Worm (Caenorhabditis elegans) whole organism, early embryonic: ENCODE results near the gene acl-7.

Experiments
- B0310.2 ChIP-seq: sonication (generic microtip); optimal IDR thresholded peaks from 2 replicates; lab custom pipeline; 2016; ENCODE audit warnings: mild to moderate bottlenecking, missing genetic modification characterization, missing compliant biosample characterization
- F13C5.2 ChIP-seq: sonication (generic microtip); optimal IDR thresholded peaks from 2 replicates; lab custom pipeline; 2017; ENCODE audit warnings: mild to moderate bottlenecking, missing genetic modification characterization, inconsistent platforms, missing compliant biosample characterization
- aly-1 ChIP-seq: sonication (generic microtip); optimal IDR thresholded peaks from 2 replicates; lab custom pipeline; 2016; ENCODE audit warnings: missing genetic modification characterization, missing compliant biosample characterization
- ama-1 ChIP-seq: fragments of 150-350 bp; optimal IDR thresholded peaks from 2 replicates; lab custom pipeline; 2014
- ceh-13 ChIP-seq: fragments of 200-800 bp; sonication (Bioruptor generic); optimal IDR thresholded peaks from 2 replicates; lab custom pipeline; 2018; ENCODE audit warnings: mild to moderate bottlenecking, missing genetic modification characterization, missing compliant biosample characterization
- ceh-36 ChIP-seq: sonication (generic microtip); optimal IDR thresholded peaks from 2 replicates; lab custom pipeline; 2016; ENCODE audit warnings: missing genetic modification characterization, inconsistent platforms, missing compliant biosample characterization
- ets-7 ChIP-seq: sonication (generic microtip); optimal IDR thresholded peaks from 2 replicates; lab custom pipeline; 2016; ENCODE audit warnings: missing genotype, missing genetic modification characterization, missing compliant biosample characterization
- flt-1 ChIP-seq: fragments of 200-800 bp; sonication (Bioruptor generic); IDR thresholded peaks from 2 replicates; pipeline ENCODE4 v1.3.6; 2022; ENCODE audit warnings: missing genetic modification characterization, missing compliant biosample characterization
- hmbx-1 ChIP-seq: sonication (generic microtip); optimal IDR thresholded peaks from 2 replicates; lab custom pipeline; 2016; ENCODE audit warnings: mild to moderate bottlenecking, missing genetic modification characterization, missing compliant biosample characterization
- hmg-4 ChIP-seq: fragments of 200-800 bp; sonication (Bioruptor generic); optimal IDR thresholded peaks from 2 replicates; lab custom pipeline; 2018; ENCODE audit warnings: mild to moderate bottlenecking, missing genetic modification characterization, missing compliant biosample characterization
- hnd-1 ChIP-seq: sonication (generic microtip); optimal IDR thresholded peaks from 2 replicates; lab custom pipeline; 2016; ENCODE audit warnings: missing genetic modification characterization, missing compliant biosample characterization
- pes-1 ChIP-seq: fragments of 200-800 bp; sonication (Bioruptor generic); IDR thresholded peaks from 2 replicates; pipeline ENCODE4 v1.3.6; 2022; ENCODE audit warnings: missing genetic modification reagents, missing genetic modification characterization, missing compliant biosample characterization
- scrt-1 ChIP-seq: fragments of 200-800 bp; sonication (Bioruptor generic); IDR thresholded peaks from 2 replicates; pipeline ENCODE4 v1.3.6; 2022; ENCODE audit warnings: missing genetic modification characterization, missing compliant biosample characterization
- sea-1 ChIP-seq: fragments of 200-800 bp; sonication (Bioruptor generic); conservative IDR thresholded peaks from 2 replicates; pipeline ENCODE4 v1.3.6; 2022; ENCODE audit warnings: missing genetic modification characterization, missing compliant biosample characterization
- tbx-11 ChIP-seq: fragments of 200-800 bp; sonication (Bioruptor generic); IDR thresholded peaks from 2 replicates; pipeline ENCODE4 v1.3.6; 2022; ENCODE audit warnings: missing genetic modification characterization, missing compliant biosample characterization
- tbx-37 ChIP-seq: fragments of 200-800 bp; sonication (Bioruptor generic); conservative IDR thresholded peaks from 2 replicates; pipeline ENCODE4 v1.3.6; 2022; ENCODE audit warnings: missing genetic modification reagents, missing genetic modification characterization, missing compliant biosample characterization
- tra-4 ChIP-seq: sonication (generic microtip); optimal IDR thresholded peaks from 2 replicates; lab custom pipeline; 2017; ENCODE audit warnings: missing genetic modification characterization, missing compliant biosample characterization

Gene acl-7

ce11 chrII:12808746-12809145, 7.5 kb downstream of the acl-7 start:
- TF ChIP-seq ceh-13: no peak

ce11 chrII:12806602-12807182, 9.6 kb downstream of the acl-7 start, which contains the start of gene spds-1:
TSS of gene spds-1 (plus strand) at chrII:12806899.
- no peak for TF ChIP-seq tra-4 (tag; lab: Kevin White, UChicago)
- no peak for TF ChIP-seq tbx-11 (GFP tag; lab: Robert Waterston, UW)
- no peak for TF ChIP-seq flt-1
- no peak for TF ChIP-seq hmg-4 (GFP tag; lab: Kevin White, UChicago)
- TF ChIP-seq ama-1: no peak
- TF ChIP-seq tbx-37: no peak
- TF ChIP-seq ceh-13: no peak
- no peak for TF ChIP-seq B0310.2 (tag; lab: Kevin White, UChicago)
- no peak for TF ChIP-seq scrt-1 (GFP tag; lab: Robert Waterston, UW)
- TF ChIP-seq aly-1: no peak

- TF ChIP-seq tra-4 (tag; lab: Kevin White, UChicago): no peak
- no peak for TF ChIP-seq hmg-4 (GFP tag; lab: Kevin White, UChicago)
- no peak for TF ChIP-seq tbx-37
- no peak for TF ChIP-seq hmbx-1
- TF ChIP-seq ceh-13: no peak
- TF ChIP-seq flt-1: no peak
- TF ChIP-seq ets-7 (tag; lab: Kevin White, UChicago): no peak
- TF ChIP-seq ceh-36 (tag; lab: Kevin White, UChicago): no peak
- no peak for TF ChIP-seq tbx-11 (GFP tag; lab: Robert Waterston, UW)
- no peak for TF ChIP-seq pes-1
Observed at ce11 chrII:12805765-12806384, 10.4 kb downstream of the acl-7 start.

ce11 chrII:12805161-12805560, 11.1 kb downstream of the acl-7 start, which contains the start of the genes Y46G5A.18 and Y46G5A.47:
TSS of gene Y46G5A.18 (minus strand) at chrII:12805261.
TSS of gene Y46G5A.47 (minus strand) at chrII:12805306.
- TF ChIP-seq scrt-1 (GFP tag; lab: Robert Waterston, UW) (no peak), tra-4 (tag; lab: Kevin White, UChicago) (no peak), tbx-37 (no peak), ceh-36 (tag; lab: Kevin White, UChicago) (no peak)

- TF ChIP-seq tra-4 (tag; lab: Kevin White, UChicago) (no peak), flt-1 (no peak), hnd-1 (no peak), ceh-13 (no peak), ama-1 (no peak), F13C5.2 (tag; lab: Kevin White, UChicago) (no peak), hmg-4 (GFP tag; lab: Kevin White, UChicago) (no peak), tbx-11 (GFP tag; lab: Robert Waterston, UW) (no peak), sea-1 (no peak), tbx-37 (no peak), ceh-36 (tag; lab: Kevin White, UChicago) (no peak), ets-7 (tag; lab: Kevin White, UChicago) (no peak), hmbx-1 (no peak), pes-1 (no peak), scrt-1 (GFP tag; lab: Robert Waterston, UW) (no peak), aly-1 (no peak), B0310.2 (tag; lab: Kevin White, UChicago) (no peak)
Observed at ce11 chrII:12799927-12800522, 16.2 kb downstream of the acl-7 start.

ce11 chrII:12799364-12799763, 16.9 kb downstream of the acl-7 start:
- TF ChIP-seq ceh-36 (tag; lab: Kevin White, UChicago): no peak
- no peak for TF ChIP-seq pes-1

ce11 chrII:12798814-12799213, 17.4 kb downstream of the acl-7 start:
- TF ChIP-seq hmg-4 (GFP tag; lab: Kevin White, UChicago) (no peak), F13C5.2 (tag; lab: Kevin White, UChicago) (no peak), B0310.2 (tag; lab: Kevin White, UChicago) (no peak), aly-1 (no peak), ceh-13 (no peak), scrt-1 (GFP tag; lab: Robert Waterston, UW) (no peak), tra-4 (tag; lab: Kevin White, UChicago) (no peak), ceh-36 (tag; lab: Kevin White, UChicago) (no peak), tbx-37 (no peak), hnd-1 (no peak), pes-1 (no peak), sea-1 (no peak), ama-1 (no peak), ets-7 (tag; lab: Kevin White, UChicago) (no peak), flt-1 (no peak), tbx-11 (GFP tag; lab: Robert Waterston, UW) (no peak), hmbx-1 (no peak)

ce11 chrII:12797211-12797794, 19.0 kb downstream of the acl-7 start:
- TF ChIP-seq ceh-13: no peak
- TF ChIP-seq ceh-36 (tag; lab: Kevin White, UChicago): no peak
- TF ChIP-seq tra-4 (tag; lab: Kevin White, UChicago): no peak
- no peak for TF ChIP-seq ama-1
- TF ChIP-seq tbx-37: no peak
- TF ChIP-seq scrt-1 (GFP tag; lab: Robert Waterston, UW): no peak
- TF ChIP-seq F13C5.2 (tag; lab: Kevin White, UChicago): no peak
- no peak for TF ChIP-seq pes-1
- no peak for TF ChIP-seq B0310.2 (tag; lab: Kevin White, UChicago)
- TF ChIP-seq flt-1: no peak
- no peak for TF ChIP-seq aly-1
- no peak for TF ChIP-seq ets-7 (tag; lab: Kevin White, UChicago)
- no peak for TF ChIP-seq tbx-11 (GFP tag; lab: Robert Waterston, UW)
- TF ChIP-seq hmg-4 (GFP tag; lab: Kevin White, UChicago): no peak
- no peak for TF ChIP-seq hmbx-1
- no peak for TF ChIP-seq sea-1
- no peak for TF ChIP-seq hnd-1
